Worm (Caenorhabditis elegans) whole organism, L4/young adult: Measurements from ENCODE around the gene srx-45.

Source experiments
- W03F9.2 ChIP-seq: fragments of 150-350 bp; optimal IDR thresholded peaks from 2 replicates; lab custom pipeline; 2014; ENCODE audit warnings: missing biosample characterization, missing genetic modification characterization
- dao-5 ChIP-seq: sonication (generic microtip); optimal IDR thresholded peaks from 2 replicates; lab custom pipeline; 2016; ENCODE audit warnings: missing genotype, missing genetic modification characterization, moderate library complexity, missing compliant biosample characterization
- him-1 ChIP-seq: sonication (generic microtip); optimal IDR thresholded peaks from 2 replicates; lab custom pipeline; 2016; ENCODE audit warnings: missing genotype, missing genetic modification reagents, missing genetic modification characterization, missing compliant biosample characterization

srx-45 gene

ce11 chrIII:9289815-9290214, 16.7 kb downstream of the srx-45 start:
- TF ChIP-seq him-1 (tag; lab: Kevin White, UChicago) (no peak), dao-5 (no peak), W03F9.2 (no peak)

DNA sequence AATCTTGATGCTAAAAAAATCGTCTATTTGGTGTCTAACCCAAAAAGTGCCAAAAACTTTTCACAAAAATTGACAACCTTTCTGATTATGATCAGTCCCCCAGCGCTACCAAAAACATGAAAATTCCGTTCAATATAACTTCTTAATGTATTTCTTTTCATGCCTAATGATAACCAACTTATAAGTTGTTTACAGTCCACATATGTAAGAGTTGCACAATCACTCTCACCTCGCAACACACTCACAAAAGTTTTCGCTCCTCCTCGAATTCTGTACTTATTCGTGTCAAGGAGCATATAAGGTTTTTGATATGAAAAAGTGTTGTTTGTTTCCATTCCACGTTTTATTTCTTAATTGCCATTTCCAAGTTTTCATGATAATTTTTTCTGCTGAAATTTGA, 18.0 kb downstream of the srx-45 start:
- TF ChIP-seq him-1 (tag; lab: Kevin White, UChicago) (no peak), W03F9.2 (no peak), dao-5 (no peak)

ce11 chrIII:9281480-9281879, 25.0 kb downstream of the srx-45 start, which contains the start of gene fozi-1:
Gene fozi-1 (plus strand): TSS chrIII:9281780.
- no peak for TF ChIP-seq him-1 (tag; lab: Kevin White, UChicago)
- TF ChIP-seq W03F9.2 = no peak
- TF ChIP-seq dao-5 = no peak

DNA sequence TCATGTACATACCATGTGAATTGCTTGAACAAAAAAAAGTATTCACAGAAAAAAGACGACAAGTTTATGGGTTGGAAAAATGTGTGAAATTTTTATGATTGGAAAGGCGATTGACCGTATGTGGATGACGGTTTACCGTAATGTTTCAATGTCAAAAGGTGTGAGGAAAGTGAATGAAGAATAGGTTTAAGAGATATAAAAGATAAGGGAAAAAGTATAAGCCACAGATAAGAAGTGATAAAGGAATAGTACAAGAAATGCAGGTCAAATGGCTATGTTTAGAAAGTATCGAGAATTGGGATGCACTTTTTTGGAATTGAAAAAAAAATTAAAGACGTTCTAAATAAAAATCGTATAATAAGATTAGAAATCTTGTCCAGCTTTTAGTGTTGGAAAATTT, 28.7 kb downstream of the srx-45 start:
- TF ChIP-seq W03F9.2 (no peak), dao-5 (no peak), him-1 (tag; lab: Kevin White, UChicago) (no peak)

DNA sequence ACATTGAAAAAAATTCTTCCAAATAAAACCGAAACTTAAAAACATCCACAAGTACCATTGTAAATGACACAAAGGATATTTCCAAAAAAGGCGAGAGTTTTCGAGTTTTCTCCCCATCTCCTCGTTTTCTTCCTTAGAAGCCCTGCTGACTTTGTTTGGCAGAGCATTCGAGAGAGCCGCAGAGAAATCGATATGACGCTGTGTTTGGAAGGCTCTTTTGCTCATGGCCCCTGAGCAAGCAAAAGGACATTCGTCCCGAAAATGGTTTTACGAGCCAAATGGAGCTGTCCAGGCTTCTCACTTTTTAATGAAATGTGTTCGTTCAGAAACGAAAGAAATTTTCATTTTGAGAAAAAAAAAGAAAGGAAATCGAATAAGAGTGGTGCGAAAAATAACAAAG, 34.4 kb downstream of the srx-45 start:
- TF ChIP-seq him-1 (tag; lab: Kevin White, UChicago) (no peak), dao-5 (no peak), W03F9.2 (no peak)

DNA sequence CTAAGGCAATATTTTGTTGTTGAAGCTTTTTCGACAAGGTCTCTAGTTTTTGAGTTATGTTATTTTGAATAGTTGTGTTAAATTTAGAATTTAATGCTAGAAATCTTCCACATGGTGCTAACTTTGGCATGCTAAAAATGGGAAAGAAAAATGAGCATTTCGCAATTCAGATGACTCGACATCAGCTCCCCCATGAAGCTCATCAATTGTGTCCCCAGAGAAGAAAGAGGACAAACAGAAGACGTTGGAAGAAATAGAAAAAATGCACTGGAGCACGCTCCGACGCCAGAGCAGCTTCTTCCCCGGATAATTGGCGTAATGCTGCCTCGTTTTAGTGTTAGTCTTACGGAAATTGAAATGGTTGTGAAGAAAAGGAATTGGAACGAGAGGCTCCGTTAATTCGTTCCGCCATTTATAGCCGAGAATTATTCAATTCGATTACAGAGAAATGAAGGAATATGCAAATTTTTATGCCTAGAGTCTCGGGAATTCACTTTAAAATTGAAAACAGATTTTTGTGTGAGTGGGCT, 35.0 kb downstream of the srx-45 start:
- TF ChIP-seq dao-5 (no peak), him-1 (tag; lab: Kevin White, UChicago) (no peak), W03F9.2 (no peak)

DNA sequence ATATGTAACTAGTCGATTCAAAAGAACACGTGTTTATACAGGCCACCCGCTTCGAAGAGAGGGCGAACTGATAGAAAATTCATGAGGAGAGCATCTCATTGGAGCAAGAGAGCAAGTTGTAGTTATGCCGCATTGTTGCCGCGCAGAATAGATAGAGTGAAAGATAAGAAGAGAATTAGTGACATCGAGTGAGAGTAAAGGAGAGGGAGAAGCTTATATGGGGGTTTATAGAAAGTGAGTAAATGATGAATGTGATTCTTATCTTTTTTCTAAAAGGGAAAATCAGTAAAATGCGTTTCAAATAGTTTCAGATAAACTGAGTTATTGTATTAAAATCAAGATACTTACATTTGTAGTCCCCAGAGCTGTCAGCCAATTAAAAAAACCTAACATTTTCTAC, 36.3 kb downstream of the srx-45 start:
- TF ChIP-seq dao-5 = no peak
- no peak for TF ChIP-seq W03F9.2
- TF ChIP-seq him-1 (tag; lab: Kevin White, UChicago) = no peak

DNA sequence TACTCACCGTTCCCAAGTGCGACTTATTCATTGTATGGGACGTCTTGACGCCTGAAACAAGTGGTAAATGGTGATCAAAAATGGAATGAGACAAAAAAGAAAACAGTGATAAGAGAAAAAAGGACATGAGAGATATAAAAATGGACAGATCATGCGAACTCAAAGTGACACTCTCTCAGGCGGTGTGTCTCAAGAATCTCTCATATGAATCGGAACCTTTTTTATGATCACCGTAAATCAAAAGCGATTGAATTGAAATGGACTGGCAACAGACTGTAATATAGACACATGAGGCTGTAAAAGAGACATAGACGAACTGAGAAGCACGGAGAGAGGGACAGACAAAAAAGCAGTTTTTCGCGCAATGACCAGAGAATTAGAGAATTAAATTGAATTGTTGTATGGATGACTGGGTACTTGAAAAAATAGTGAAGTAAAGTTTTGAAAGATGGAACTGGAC, 37.5 kb downstream of the srx-45 start, which contains the start of gene clip-1:
clip-1 (minus strand) TSS at position 51 of the 460 bp plus-strand sequence.
- TF ChIP-seq W03F9.2 (no peak), him-1 (tag; lab: Kevin White, UChicago) (no peak), dao-5 (no peak)

- TF ChIP-seq dao-5 (no peak), him-1 (tag; lab: Kevin White, UChicago) (no peak), W03F9.2 (no peak)
Observed at ce11 chrIII:9258510-9258909, 48.0 kb downstream of the srx-45 start.

DNA sequence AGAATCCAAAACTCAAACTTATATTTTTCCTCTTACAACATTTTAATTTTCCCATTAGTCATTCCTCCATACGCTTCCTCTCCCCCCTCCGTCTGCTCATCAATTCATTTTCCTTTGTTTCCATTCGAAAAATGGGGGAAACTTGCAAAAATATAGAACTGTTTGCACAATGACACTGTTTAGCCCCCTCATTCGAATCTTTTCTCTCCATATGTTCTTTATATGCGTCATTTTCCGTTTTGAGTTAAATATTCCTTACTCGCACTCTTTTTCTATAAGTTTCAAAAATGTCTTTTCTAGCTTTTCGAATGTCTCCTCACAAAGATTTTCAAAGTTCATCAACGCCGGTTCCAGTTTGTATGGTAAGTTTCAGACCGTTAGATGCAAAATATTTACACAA, 49.5 kb downstream of the srx-45 start, which contains the start of gene M01A8.1:
M01A8.1 (plus strand) TSS at position 301 of the 400 bp plus-strand sequence.
- TF ChIP-seq W03F9.2 (no peak), him-1 (tag; lab: Kevin White, UChicago) (no peak), dao-5 (no peak)

ce11 chrIII:9255801-9256200, 50.7 kb downstream of the srx-45 start:
- TF ChIP-seq him-1 (tag; lab: Kevin White, UChicago) (no peak), W03F9.2 (no peak), dao-5 (no peak)

ce11 chrIII:9254988-9255387, 51.5 kb downstream of the srx-45 start:
- no peak for TF ChIP-seq dao-5
- TF ChIP-seq him-1 (tag; lab: Kevin White, UChicago) = no peak
- TF ChIP-seq W03F9.2 = no peak
